Fruit fly (Drosophila melanogaster): ENCODE measurements around the gene sog.

Gene sog

dm6 chrX:15593477-15594229 lies 39.6 kb downstream of the sog start, which contains the start of gene Chsy (continued):
- TF ChIP-seq E2f2 (GFP tag; IDR thresholded peaks at IDR 0.05), result peak; percentile 16; the same call in 1 of the 2 replicates
- peak; percentile 12 for TF ChIP-seq phol (tag; optimal IDR thresholded peaks at IDR 0.05)
- no peak for TF ChIP-seq CG14667 (GFP tag; IDR thresholded peaks at IDR 0.05)
- TF ChIP-seq Mad (GFP tag; optimal IDR thresholded peaks at IDR 0.05), result no peak
- no peak for TF ChIP-seq YL-1 (GFP tag; optimal IDR thresholded peaks at IDR 0.05)
- no peak for TF ChIP-seq vnd (GFP tag; IDR thresholded peaks at IDR 0.05; ENCODE audit: partially characterized antibody)
- no peak for TF ChIP-seq kay (GFP tag; optimal IDR thresholded peaks at IDR 0.05)
- TF ChIP-seq Taf1 (GFP tag; IDR thresholded peaks at IDR 0.05), result no peak
- no peak for TF ChIP-seq CG14860 (GFP tag; IDR thresholded peaks at IDR 0.05; ENCODE audit: partially characterized antibody)
- peak; percentile 15 for TF ChIP-seq lab (GFP tag; optimal IDR thresholded peaks at IDR 0.05)
- TF ChIP-seq CG18476 (GFP tag; optimal IDR thresholded peaks at IDR 0.05), result no peak
- TF ChIP-seq Jarid2 (GFP tag; optimal IDR thresholded peaks at IDR 0.05), result peak; percentile 73
- TF ChIP-seq MESR4 (GFP tag; optimal IDR thresholded peaks at IDR 0.05), result no peak
- no peak for TF ChIP-seq CG11247 (GFP tag; IDR thresholded peaks at IDR 0.05)
- TF ChIP-seq Hmx (GFP tag; optimal IDR thresholded peaks at IDR 0.05), result no peak
- no peak for TF ChIP-seq zen (tag; optimal IDR thresholded peaks at IDR 0.05)
- no peak for TF ChIP-seq CG7963 (GFP tag; IDR thresholded peaks at IDR 0.05; ENCODE audit: partially characterized antibody)
- no peak for TF ChIP-seq tup (GFP tag; optimal IDR thresholded peaks at IDR 0.05)
- no peak for TF ChIP-seq CG13123 (GFP tag; optimal IDR thresholded peaks at IDR 0.05)
- TF ChIP-seq ci (GFP tag; IDR thresholded peaks at IDR 0.05), result peak; percentile 34; the same call in 1 of the 3 replicates
- no peak for TF ChIP-seq CG6854 (GFP tag; optimal IDR thresholded peaks at IDR 0.05)
- peak; percentile 35 for TF ChIP-seq CG18619 (GFP tag; optimal IDR thresholded peaks at IDR 0.05)
- TF ChIP-seq CG4360 (GFP tag; IDR thresholded peaks at IDR 0.05), result no peak
- TF ChIP-seq CG17328 (GFP tag; IDR thresholded peaks at IDR 0.05), result no peak
- TF ChIP-seq hkb (optimal IDR thresholded peaks at IDR 0.05), result no peak
- no peak for TF ChIP-seq hkb (GFP tag; IDR thresholded peaks at IDR 0.05)
- peak; percentile 1 for TF ChIP-seq Elba2 (GFP tag; optimal IDR thresholded peaks at IDR 0.05)
- TF ChIP-seq Asciz (GFP tag; optimal IDR thresholded peaks at IDR 0.05), result no peak
- no peak for TF ChIP-seq CG3163 (GFP tag; optimal IDR thresholded peaks at IDR 0.05)
- TF ChIP-seq gt (GFP tag; IDR thresholded peaks at IDR 0.05), result no peak
- no peak for TF ChIP-seq CG1529 (GFP tag; optimal IDR thresholded peaks at IDR 0.05)
- TF ChIP-seq CG13894 (tag; optimal IDR thresholded peaks at IDR 0.05), result no peak
- TF ChIP-seq p53 (GFP tag; optimal IDR thresholded peaks at IDR 0.05), result no peak
- no peak for TF ChIP-seq CG10565 (GFP tag; optimal IDR thresholded peaks at IDR 0.05)
- TF ChIP-seq CG2199 (GFP tag; IDR thresholded peaks at IDR 0.05), result peak; percentile 69
- TF ChIP-seq Meics (GFP tag; optimal IDR thresholded peaks at IDR 0.05), result no peak
- no peak for TF ChIP-seq Bteb2 (GFP tag; optimal IDR thresholded peaks at IDR 0.05)
- TF ChIP-seq Myb (GFP tag; optimal IDR thresholded peaks at IDR 0.05), result no peak
- no peak for TF ChIP-seq Mes4 (GFP tag; optimal IDR thresholded peaks at IDR 0.05)
- no peak for TF ChIP-seq Oaz (GFP tag; IDR thresholded peaks at IDR 0.05)
- TF ChIP-seq CG4730 (GFP tag; IDR thresholded peaks at IDR 0.05), result no peak
- TF ChIP-seq Antp (GFP tag; optimal IDR thresholded peaks at IDR 0.05), result no peak
- TF ChIP-seq MBD-R2 (GFP tag; IDR thresholded peaks at IDR 0.05), result no peak
- TF ChIP-seq sna (GFP tag; IDR thresholded peaks at IDR 0.05; ENCODE audit: partially characterized antibody), result no peak
- TF ChIP-seq ab (GFP tag; optimal IDR thresholded peaks at IDR 0.05), result no peak
- TF ChIP-seq CG4820 (GFP tag; optimal IDR thresholded peaks at IDR 0.05), result no peak
- no peak for TF ChIP-seq CG15073 (GFP tag; optimal IDR thresholded peaks at IDR 0.05)
- peak; percentile 95 for TF ChIP-seq CG3995 (GFP tag; optimal IDR thresholded peaks at IDR 0.05)
- peak; percentile 26 for TF ChIP-seq Nf-YC (tag; optimal IDR thresholded peaks at IDR 0.05)
- peak; percentile 44 for TF ChIP-seq CG2678 (tag; optimal IDR thresholded peaks at IDR 0.05)
- TF ChIP-seq schlank (tag; optimal IDR thresholded peaks at IDR 0.05), result no peak
